Worm (Caenorhabditis elegans) whole organism, early embryonic: Measurements from ENCODE around the gene srz-6.
"Not testable (repeated sequence)": the region's sequence is repeated elsewhere in the genome, so short reads cannot be mapped to it uniquely, and the experiment has no call there.

ENCODE experiments used
- B0310.2 ChIP-seq: sonication (generic microtip); optimal IDR thresholded peaks from 2 replicates; lab custom pipeline; 2016; ENCODE audit warnings: mild to moderate bottlenecking, missing genetic modification characterization, missing compliant biosample characterization
- F13C5.2 ChIP-seq: sonication (generic microtip); optimal IDR thresholded peaks from 2 replicates; lab custom pipeline; 2017; ENCODE audit warnings: mild to moderate bottlenecking, missing genetic modification characterization, inconsistent platforms, missing compliant biosample characterization
- aly-1 ChIP-seq: sonication (generic microtip); optimal IDR thresholded peaks from 2 replicates; lab custom pipeline; 2016; ENCODE audit warnings: missing genetic modification characterization, missing compliant biosample characterization
- ama-1 ChIP-seq: fragments of 150-350 bp; optimal IDR thresholded peaks from 2 replicates; lab custom pipeline; 2014
- ceh-13 ChIP-seq: fragments of 200-800 bp; sonication (Bioruptor generic); optimal IDR thresholded peaks from 2 replicates; lab custom pipeline; 2018; ENCODE audit warnings: mild to moderate bottlenecking, missing genetic modification characterization, missing compliant biosample characterization
- ceh-36 ChIP-seq: sonication (generic microtip); optimal IDR thresholded peaks from 2 replicates; lab custom pipeline; 2016; ENCODE audit warnings: missing genetic modification characterization, inconsistent platforms, missing compliant biosample characterization
- ets-7 ChIP-seq: sonication (generic microtip); optimal IDR thresholded peaks from 2 replicates; lab custom pipeline; 2016; ENCODE audit warnings: missing genotype, missing genetic modification characterization, missing compliant biosample characterization
- flt-1 ChIP-seq: fragments of 200-800 bp; sonication (Bioruptor generic); IDR thresholded peaks from 2 replicates; pipeline ENCODE4 v1.3.6; 2022; ENCODE audit warnings: missing genetic modification characterization, missing compliant biosample characterization
- hmbx-1 ChIP-seq: sonication (generic microtip); optimal IDR thresholded peaks from 2 replicates; lab custom pipeline; 2016; ENCODE audit warnings: mild to moderate bottlenecking, missing genetic modification characterization, missing compliant biosample characterization
- hmg-4 ChIP-seq: fragments of 200-800 bp; sonication (Bioruptor generic); optimal IDR thresholded peaks from 2 replicates; lab custom pipeline; 2018; ENCODE audit warnings: mild to moderate bottlenecking, missing genetic modification characterization, missing compliant biosample characterization
- hnd-1 ChIP-seq: sonication (generic microtip); optimal IDR thresholded peaks from 2 replicates; lab custom pipeline; 2016; ENCODE audit warnings: missing genetic modification characterization, missing compliant biosample characterization
- pes-1 ChIP-seq: fragments of 200-800 bp; sonication (Bioruptor generic); IDR thresholded peaks from 2 replicates; pipeline ENCODE4 v1.3.6; 2022; ENCODE audit warnings: missing genetic modification reagents, missing genetic modification characterization, missing compliant biosample characterization
- scrt-1 ChIP-seq: fragments of 200-800 bp; sonication (Bioruptor generic); IDR thresholded peaks from 2 replicates; pipeline ENCODE4 v1.3.6; 2022; ENCODE audit warnings: missing genetic modification characterization, missing compliant biosample characterization
- sea-1 ChIP-seq: fragments of 200-800 bp; sonication (Bioruptor generic); conservative IDR thresholded peaks from 2 replicates; pipeline ENCODE4 v1.3.6; 2022; ENCODE audit warnings: missing genetic modification characterization, missing compliant biosample characterization
- tbx-11 ChIP-seq: fragments of 200-800 bp; sonication (Bioruptor generic); IDR thresholded peaks from 2 replicates; pipeline ENCODE4 v1.3.6; 2022; ENCODE audit warnings: missing genetic modification characterization, missing compliant biosample characterization
- tbx-37 ChIP-seq: fragments of 200-800 bp; sonication (Bioruptor generic); conservative IDR thresholded peaks from 2 replicates; pipeline ENCODE4 v1.3.6; 2022; ENCODE audit warnings: missing genetic modification reagents, missing genetic modification characterization, missing compliant biosample characterization
- tra-4 ChIP-seq: sonication (generic microtip); optimal IDR thresholded peaks from 2 replicates; lab custom pipeline; 2017; ENCODE audit warnings: missing genetic modification characterization, missing compliant biosample characterization

srz-6 gene

DNA sequence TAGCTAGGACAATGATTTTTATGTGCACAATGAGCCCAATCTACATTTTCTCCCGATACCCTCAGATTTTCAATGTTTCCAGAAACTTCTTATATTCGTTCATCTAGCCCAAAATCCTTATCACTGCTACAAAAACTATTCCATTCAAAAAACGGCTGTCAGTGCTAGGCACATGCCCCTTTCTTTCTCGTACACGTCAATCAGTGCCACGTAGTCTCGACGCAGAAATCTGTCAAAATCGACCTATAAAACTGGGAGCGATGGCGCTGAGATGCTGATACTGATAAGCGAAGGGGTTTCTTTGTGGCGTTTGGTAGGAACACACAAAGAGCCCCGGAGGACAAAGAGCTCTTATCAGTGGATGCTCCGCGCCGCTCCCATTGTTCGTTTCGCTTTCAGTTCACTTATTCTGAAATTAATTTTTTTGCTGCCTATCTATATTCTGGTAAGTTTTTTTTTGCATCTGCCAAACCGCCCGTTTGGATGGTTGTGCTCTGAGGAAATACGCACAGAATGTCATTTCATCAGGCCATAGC is 26.8 kb downstream of the srz-6 start, which contains the start of gene srh-70:
Gene srh-70, minus strand, starts transcription at position 51 of the 536 bp plus-strand sequence.
- TF ChIP-seq tbx-37 (GFP tag; lab: Robert Waterston, UW) (no peak), scrt-1 (GFP tag; lab: Robert Waterston, UW) (no peak), F13C5.2 (tag; lab: Kevin White, UChicago) (no peak), B0310.2 (tag; lab: Kevin White, UChicago) (no peak), tbx-11 (GFP tag; lab: Robert Waterston, UW) (no peak), ama-1 (no peak)

- TF ChIP-seq pes-1 (GFP tag; lab: Robert Waterston, UW) (no peak), hmbx-1 (no peak), ceh-36 (tag; lab: Kevin White, UChicago) (no peak), ets-7 (tag; lab: Kevin White, UChicago) (no peak), ceh-13 (GFP tag; lab: Kevin White, UChicago) (no peak), tra-4 (tag; lab: Kevin White, UChicago) (no peak), tbx-11 (GFP tag; lab: Robert Waterston, UW) (no peak), aly-1 (tag; lab: Kevin White, UChicago) (no peak), hmg-4 (no peak), ama-1 (no peak), hnd-1 (tag; lab: Kevin White, UChicago) (no peak), scrt-1 (GFP tag; lab: Robert Waterston, UW) (no peak), sea-1 (GFP tag; lab: Robert Waterston, UW) (no peak), flt-1 (GFP tag; lab: Robert Waterston, UW) (no peak), B0310.2 (tag; lab: Kevin White, UChicago) (no peak), tbx-37 (GFP tag; lab: Robert Waterston, UW) (no peak), F13C5.2 (tag; lab: Kevin White, UChicago) (no peak)
Measured at ce11 chrII:12519616-12520015, 27.6 kb downstream of the srz-6 start, which contains the start of gene ceh-99. Gene ceh-99, plus strand, starts transcription at chrII:12519981.

- TF ChIP-seq hmbx-1 = no peak
- TF ChIP-seq tra-4 (tag; lab: Kevin White, UChicago) = no peak
- no peak for TF ChIP-seq B0310.2 (tag; lab: Kevin White, UChicago)
- no peak for TF ChIP-seq F13C5.2 (tag; lab: Kevin White, UChicago)
Measured at ce11 chrII:12525526-12525925, 33.5 kb downstream of the srz-6 start, which contains the start of gene srx-118. Gene srx-118, plus strand, starts transcription at chrII:12525826.

ce11 chrII:12527947-12528346 is 35.9 kb downstream of the srz-6 start, which contains the start of gene srx-119:
Gene srx-119, plus strand, starts transcription at chrII:12528247.
- TF ChIP-seq ceh-13 (GFP tag; lab: Kevin White, UChicago) = no peak
- TF ChIP-seq flt-1 (GFP tag; lab: Robert Waterston, UW) = no peak
- TF ChIP-seq aly-1 (tag; lab: Kevin White, UChicago) = no peak
- TF ChIP-seq hmbx-1 = no peak
- TF ChIP-seq ceh-36 (tag; lab: Kevin White, UChicago) = no peak
- no peak for TF ChIP-seq tra-4 (tag; lab: Kevin White, UChicago)
- TF ChIP-seq ets-7 (tag; lab: Kevin White, UChicago) = no peak
- no peak for TF ChIP-seq F13C5.2 (tag; lab: Kevin White, UChicago)
- no peak for TF ChIP-seq scrt-1 (GFP tag; lab: Robert Waterston, UW)
- TF ChIP-seq hnd-1 (tag; lab: Kevin White, UChicago) = no peak

DNA sequence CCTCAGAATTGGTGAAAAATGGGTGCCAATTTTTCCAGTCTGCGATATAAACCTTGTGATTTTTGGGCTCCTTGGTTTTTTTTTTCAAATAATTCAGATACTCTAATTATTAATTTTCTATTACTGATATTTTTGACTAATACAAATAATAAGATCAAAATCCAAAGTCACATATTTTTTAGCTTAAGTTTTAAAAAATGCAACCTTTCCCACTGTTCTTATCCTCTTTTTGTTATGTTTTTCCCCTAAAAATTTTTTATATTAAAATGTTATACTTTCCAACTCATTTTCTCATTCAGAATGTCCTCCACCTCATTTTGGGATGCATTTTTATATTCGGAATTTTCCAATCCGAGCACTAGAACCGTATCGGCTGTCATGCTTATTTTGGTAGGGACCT is 38.9 kb downstream of the srz-6 start, which contains the start of gene srx-120:
Gene srx-120, plus strand, starts transcription at position 301 of the 400 bp plus-strand sequence.
- TF ChIP-seq hnd-1 (tag; lab: Kevin White, UChicago) = no peak
- TF ChIP-seq B0310.2 (tag; lab: Kevin White, UChicago) = no peak
- TF ChIP-seq ama-1 = no peak
- no peak for TF ChIP-seq scrt-1 (GFP tag; lab: Robert Waterston, UW)
- no peak for TF ChIP-seq tbx-37 (GFP tag; lab: Robert Waterston, UW)
- TF ChIP-seq hmg-4 = no peak
- TF ChIP-seq tbx-11 (GFP tag; lab: Robert Waterston, UW) = no peak
- no peak for TF ChIP-seq F13C5.2 (tag; lab: Kevin White, UChicago)

DNA sequence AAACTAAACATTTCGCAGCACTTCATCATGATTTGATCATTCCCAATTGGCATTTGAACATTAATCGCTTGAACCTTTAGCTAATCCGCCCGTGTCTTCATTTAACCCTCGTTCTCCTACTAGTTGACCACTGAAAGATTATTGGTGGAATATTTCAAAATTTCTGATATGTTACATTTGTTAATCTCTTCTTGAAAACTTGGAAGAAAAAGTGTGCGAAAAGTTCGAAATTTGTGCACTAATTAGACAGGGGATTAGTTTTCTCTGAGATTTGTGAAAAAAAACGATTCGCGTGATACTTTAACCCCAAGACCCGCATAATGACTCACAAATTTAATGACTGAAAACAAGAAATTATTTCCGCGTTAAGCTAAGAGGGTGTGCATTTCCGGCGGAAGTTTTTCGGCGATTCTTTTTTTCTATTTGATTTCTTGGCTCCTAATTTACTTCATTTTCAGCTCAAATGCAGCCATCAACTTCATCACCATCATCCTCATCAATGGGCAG is 43.3 kb downstream of the srz-6 start, which contains the start of gene nimk-1:
Gene nimk-1, plus strand, starts transcription at position 457 of the 507 bp plus-strand sequence.
- peak; percentile 59 for TF ChIP-seq ceh-36 (tag; lab: Kevin White, UChicago)
- no peak for TF ChIP-seq tbx-37 (GFP tag; lab: Robert Waterston, UW)
- TF ChIP-seq tra-4 (tag; lab: Kevin White, UChicago) = no peak

DNA sequence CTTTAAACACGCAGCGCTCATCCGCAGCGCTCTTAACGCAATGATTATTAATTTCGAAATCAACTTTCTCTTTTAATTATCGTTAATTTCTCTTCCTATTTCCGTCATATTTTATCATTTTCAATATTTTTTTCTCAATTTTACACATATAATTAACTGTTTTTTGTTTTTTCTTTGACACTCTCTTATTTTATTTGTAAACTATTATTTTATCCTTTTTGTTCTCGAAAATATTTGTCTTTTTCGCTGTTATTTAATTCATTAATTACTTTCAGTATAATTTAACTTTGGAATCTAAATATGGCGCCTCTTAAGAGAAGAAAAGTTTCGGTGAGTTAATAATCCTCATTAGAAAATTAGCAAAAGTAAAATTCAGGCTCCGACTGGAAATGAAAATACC is 44.2 kb downstream of the srz-6 start, which contains the start of gene F49C5.3:
Gene F49C5.3, plus strand, starts transcription at position 301 of the 400 bp plus-strand sequence.
- not testable (repeated sequence) for TF ChIP-seq hnd-1 (tag; lab: Kevin White, UChicago); sea-1 (GFP tag; lab: Robert Waterston, UW); ama-1

- TF ChIP-seq scrt-1 (GFP tag; lab: Robert Waterston, UW) = no peak
- TF ChIP-seq tbx-37 (GFP tag; lab: Robert Waterston, UW) = no peak
- TF ChIP-seq tbx-11 (GFP tag; lab: Robert Waterston, UW) = no peak
- TF ChIP-seq ets-7 (tag; lab: Kevin White, UChicago) = no peak
- TF ChIP-seq B0310.2 (tag; lab: Kevin White, UChicago) = no peak
- TF ChIP-seq ceh-13 (GFP tag; lab: Kevin White, UChicago) = no peak
- no peak for TF ChIP-seq aly-1 (tag; lab: Kevin White, UChicago)
- TF ChIP-seq tra-4 (tag; lab: Kevin White, UChicago) = no peak
- TF ChIP-seq hnd-1 (tag; lab: Kevin White, UChicago) = no peak
- TF ChIP-seq ama-1 = no peak
- no peak for TF ChIP-seq pes-1 (GFP tag; lab: Robert Waterston, UW)
- TF ChIP-seq hmg-4 = no peak
- TF ChIP-seq hmbx-1 = no peak
- TF ChIP-seq F13C5.2 (tag; lab: Kevin White, UChicago) = no peak
- no peak for TF ChIP-seq flt-1 (GFP tag; lab: Robert Waterston, UW)
- no peak for TF ChIP-seq ceh-36 (tag; lab: Kevin White, UChicago)
- TF ChIP-seq sea-1 (GFP tag; lab: Robert Waterston, UW) = no peak
Measured at ce11 chrII:12539395-12539794, 47.4 kb downstream of the srz-6 start.
